Worm (Caenorhabditis elegans): ENCODE results near the gene nhr-152.

ce11 chrV:7717629-7718028 lies 31.5 kb downstream of the nhr-152 start, which contains the start of gene ZK105.5:
- TF ChIP-seq him-1 (tag; optimal IDR thresholded peaks at IDR 0.05) (no peak), W03F9.2 (tag; optimal IDR thresholded peaks at IDR 0.05) (no peak)
